Worm (Caenorhabditis elegans): Measurements from ENCODE around the gene ZK666.15.

- no peak for TF ChIP-seq nhr-28 (tag; optimal IDR thresholded peaks at IDR 0.05)
- TF ChIP-seq nhr-237 (tag; optimal IDR thresholded peaks at IDR 0.05), result no peak
- TF ChIP-seq ztf-11 (tag; optimal IDR thresholded peaks at IDR 0.05), result no peak
Observed at ce11 chrII:10461207-10461606, 25.6 kb upstream of the ZK666.15 start, which contains the start of gene ZK673.5.
